Worm (Caenorhabditis elegans): ENCODE data around the gene sft-4.

Gene sft-4

DNA sequence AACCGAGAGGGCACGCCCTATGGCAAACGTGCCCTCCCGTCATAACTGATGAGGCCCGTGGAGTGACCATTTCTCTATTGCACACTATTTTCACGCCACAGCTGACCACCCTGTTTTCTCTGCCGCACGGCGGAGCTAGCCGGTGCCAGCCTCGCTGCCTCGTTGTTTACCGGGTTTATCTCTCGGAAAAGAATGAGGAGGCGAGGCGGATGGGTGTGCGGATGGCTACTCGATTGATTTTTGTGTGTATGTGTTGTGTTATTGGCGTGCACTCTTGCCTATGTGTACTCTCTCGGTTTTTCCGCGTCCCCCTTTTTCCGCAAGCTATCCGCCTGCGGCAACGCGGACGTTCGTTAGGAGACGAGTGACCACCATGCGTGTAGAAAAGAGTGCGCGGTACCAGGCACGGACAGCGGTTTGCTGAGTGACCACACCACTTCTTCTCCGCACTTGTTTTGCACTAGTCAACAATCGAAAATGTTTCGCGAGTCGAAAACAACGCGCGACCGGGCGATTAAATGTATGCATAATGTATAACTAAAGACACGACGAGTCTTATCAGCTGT is 31.6 kb upstream of the sft-4 start (continued):
- no peak for TF ChIP-seq daf-12 (tag; optimal IDR thresholded peaks at IDR 0.05)
- TF ChIP-seq ceh-20 (GFP tag; IDR thresholded peaks at IDR 0.05), result no peak
- TF ChIP-seq ceh-32 (tag; optimal IDR thresholded peaks at IDR 0.05; ENCODE audit: poor library complexity), result peak; percentile 69
- peak; percentile 11 to 48 for TF ChIP-seq lsy-2 (tag; optimal IDR thresholded peaks at IDR 0.05)
- peak; percentile 55 for TF ChIP-seq fkh-10 (GFP tag; optimal IDR thresholded peaks at IDR 0.05)
- TF ChIP-seq hlh-11 (tag; optimal IDR thresholded peaks at IDR 0.05), result peak; percentile 100
- TF ChIP-seq hmg-1.1 (GFP tag; IDR thresholded peaks at IDR 0.05), result peak; percentile 45; the same call in 1 of the 2 replicates
- TF ChIP-seq lin-15B (tag; optimal IDR thresholded peaks at IDR 0.05), result no peak
- TF ChIP-seq F37D6.2 (tag; optimal IDR thresholded peaks at IDR 0.05), result peak; percentile 76
- peak; percentile 19 for TF ChIP-seq attf-4 (tag; optimal IDR thresholded peaks at IDR 0.05)
- 0 out of 2 replicates have a peak, but pooled peaks have one; percentile 9 for TF ChIP-seq mxl-2 (GFP tag; conservative IDR thresholded peaks at IDR 0.05)
- TF ChIP-seq mes-2 (tag; optimal IDR thresholded peaks at IDR 0.05; ENCODE audit: poor library complexity, severe bottlenecking), result peak; percentile 14
- peak; percentile 76 for TF ChIP-seq rbr-2 (tag; optimal IDR thresholded peaks at IDR 0.05)
- peak in 1 of 2 experiments; percentile 88 for TF ChIP-seq unc-62 (GFP tag; optimal IDR thresholded peaks at IDR 0.05 in 1 of 2)
- TF ChIP-seq unc-62 (tag; optimal IDR thresholded peaks at IDR 0.05), result no peak
- TF ChIP-seq egl-27 (tag; optimal IDR thresholded peaks at IDR 0.05), result no peak
- TF ChIP-seq nhr-111 (GFP tag; optimal IDR thresholded peaks at IDR 0.05), result peak; percentile 21
- peak; percentile 65 for TF ChIP-seq madf-9 (GFP tag; conservative IDR thresholded peaks at IDR 0.05)
- peak; percentile 44 for TF ChIP-seq nhr-11 (tag; optimal IDR thresholded peaks at IDR 0.05)
- no peak for TF ChIP-seq nhr-41 (GFP tag; IDR thresholded peaks at IDR 0.05)
- peak; percentile 84 for TF ChIP-seq hlh-30 (tag; optimal IDR thresholded peaks at IDR 0.05; ENCODE audit: insufficient read depth)
- peak; percentile 57 for TF ChIP-seq spr-1 (tag; optimal IDR thresholded peaks at IDR 0.05)
- TF ChIP-seq nhr-77 (tag; optimal IDR thresholded peaks at IDR 0.05), result peak; percentile 19
- TF ChIP-seq nhr-102 (tag; optimal IDR thresholded peaks at IDR 0.05), result peak; percentile 76
- TF ChIP-seq mep-1 (tag; optimal IDR thresholded peaks at IDR 0.05), result peak; percentile 63
- no peak for TF ChIP-seq lin-39 (tag; optimal IDR thresholded peaks at IDR 0.05)
- no peak for TF ChIP-seq F26F4.8 (GFP tag; conservative IDR thresholded peaks at IDR 0.05)
- peak; percentile 30 for TF ChIP-seq nhr-28 (tag; optimal IDR thresholded peaks at IDR 0.05)
- TF ChIP-seq R02D3.7 (tag; optimal IDR thresholded peaks at IDR 0.05), result no peak
- TF ChIP-seq T26A8.4 (GFP tag; IDR thresholded peaks at IDR 0.05), result peak; percentile 79; the same call in 1 of the 2 replicates
- 0 out of 2 replicates have a peak, but pooled peaks have one; percentile 39 for TF ChIP-seq php-3 (GFP tag; IDR thresholded peaks at IDR 0.05)
- peak; percentile 57 for TF ChIP-seq ceh-28 (tag; optimal IDR thresholded peaks at IDR 0.05)
- no peak for TF ChIP-seq nhr-10 (tag; optimal IDR thresholded peaks at IDR 0.05)
- no peak for TF ChIP-seq spr-3 (GFP tag; optimal IDR thresholded peaks at IDR 0.05)
- TF ChIP-seq daf-8 (GFP tag; IDR thresholded peaks at IDR 0.05), result no peak
- TF ChIP-seq dpl-1 (GFP tag; optimal IDR thresholded peaks at IDR 0.05), result peak; percentile 46
- no peak for TF ChIP-seq F44E2.7 (GFP tag; IDR thresholded peaks at IDR 0.05)
- TF ChIP-seq ztf-11 (tag; optimal IDR thresholded peaks at IDR 0.05), result no peak
- TF ChIP-seq pha-4 (GFP tag; IDR thresholded peaks at IDR 0.05), result peak; percentile 53; the same call in 1 of the 2 replicates
- no peak for TF ChIP-seq pha-4 (tag; optimal IDR thresholded peaks at IDR 0.05)
- peak; percentile 27; the same call in 1 of the 2 replicates for TF ChIP-seq dmd-6 (GFP tag; IDR thresholded peaks at IDR 0.05)
- no peak for TF ChIP-seq madf-5 (GFP tag; IDR thresholded peaks at IDR 0.05)

DNA sequence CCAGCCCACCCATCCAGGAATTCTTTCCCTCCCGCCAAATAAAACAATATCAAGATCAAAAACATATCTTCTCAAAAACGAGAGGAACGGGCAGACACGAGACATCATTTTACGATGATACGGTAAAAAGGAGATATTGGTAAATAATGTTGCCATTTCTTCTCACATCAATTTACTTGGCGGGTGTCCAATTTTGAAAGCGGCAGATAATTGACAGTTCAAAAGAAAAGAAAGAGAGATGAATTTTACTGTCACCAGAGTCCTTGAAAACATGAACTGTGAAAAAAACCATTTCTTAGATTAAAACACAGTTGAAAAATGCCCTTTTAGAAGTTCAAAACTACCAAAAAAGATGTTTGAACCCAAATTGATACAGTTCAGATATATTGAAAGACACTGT is 30.2 kb upstream of the sft-4 start:
- TF ChIP-seq zip-11 (GFP tag; IDR thresholded peaks at IDR 0.05) (no peak), D1046.2 (GFP tag; IDR thresholded peaks at IDR 0.05) (no peak), mep-1 (tag; optimal IDR thresholded peaks at IDR 0.05) (peak; percentile 31), hlh-30 (tag; optimal IDR thresholded peaks at IDR 0.05; ENCODE audit: insufficient read depth) (peak; percentile 17), nhr-25 (tag; optimal IDR thresholded peaks at IDR 0.05; ENCODE audit: borderline replicate concordance, insufficient read depth) (peak; percentile 20), snpc-4 (tag; optimal IDR thresholded peaks at IDR 0.05) (no peak), aha-1 (tag) (peak; percentile 44), ztf-7 (tag; optimal IDR thresholded peaks at IDR 0.05) (no peak), nhr-28 (tag; optimal IDR thresholded peaks at IDR 0.05) (peak; percentile 67), mxl-2 (GFP tag; conservative IDR thresholded peaks at IDR 0.05) (no peak), dmd-8 (GFP tag; IDR thresholded peaks at IDR 0.05) (no peak), T20F7.1 (GFP tag; optimal IDR thresholded peaks at IDR 0.05) (no peak), mdl-1 (tag; optimal IDR thresholded peaks at IDR 0.05) (peak in 1 of 2 experiments; percentile 38)
